Worm (Caenorhabditis elegans): Measurements from ENCODE around the gene col-9.

DNA sequence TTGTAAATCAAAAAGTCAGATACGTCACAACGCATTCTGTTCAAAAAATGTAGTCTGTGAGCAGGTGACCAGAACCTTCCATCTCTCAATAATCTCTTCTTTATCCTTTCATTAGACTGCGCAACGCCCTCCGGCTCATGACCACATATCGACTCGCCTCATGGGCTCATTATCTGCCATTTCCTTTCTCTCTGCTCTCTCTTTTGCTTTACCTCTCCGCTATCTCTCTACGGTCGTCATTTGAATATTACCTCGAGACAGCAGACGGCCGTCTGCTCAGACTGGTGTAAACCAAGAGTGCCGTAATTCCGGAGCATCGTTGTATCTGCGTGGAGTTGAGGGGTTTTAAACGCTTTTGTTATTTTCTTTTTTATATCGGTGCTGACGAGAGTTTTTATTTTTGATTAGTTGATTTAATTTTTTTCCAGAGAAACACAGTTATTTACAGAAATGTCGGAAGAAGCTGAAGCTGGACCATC lies 8.2 kb downstream of the col-9 start, which contains the start of gene bra-1:
- TF ChIP-seq skn-1 (tag; optimal IDR thresholded peaks at IDR 0.05) = peak; percentile 39
- TF ChIP-seq lin-11 (tag; optimal IDR thresholded peaks at IDR 0.05) = peak; percentile 86
- TF ChIP-seq egl-27 (tag; optimal IDR thresholded peaks at IDR 0.05) = no peak
- TF ChIP-seq ztf-4 (tag; optimal IDR thresholded peaks at IDR 0.05) = peak; percentile 25
- TF ChIP-seq lin-13 (GFP tag; optimal IDR thresholded peaks at IDR 0.05) = peak; percentile 39
- TF ChIP-seq mdl-1 (tag; optimal IDR thresholded peaks at IDR 0.05) = no peak
- no peak for TF ChIP-seq ama-1 (optimal IDR thresholded peaks at IDR 0.05)
- no peak for TF ChIP-seq nhr-12 (tag; optimal IDR thresholded peaks at IDR 0.05)
- no peak for TF ChIP-seq ceh-82 (tag; optimal IDR thresholded peaks at IDR 0.05)
- peak; percentile 7 to 66 for TF ChIP-seq lsy-2 (tag; optimal IDR thresholded peaks at IDR 0.05)

All from whole organism, L2 larva.